Fruit fly (Drosophila melanogaster) whole organism: Measurements from ENCODE around the gene Rai1.

Source experiments
- CG8478 ChIP-seq: fragments of >200 bp; optimal IDR thresholded peaks from 2 replicates; lab custom pipeline; 2018; ENCODE audit warnings: inconsistent platforms
- Dll ChIP-seq: fragments of >200 bp; optimal IDR thresholded peaks from 2 replicates; lab custom pipeline; 2017
- pan ChIP-seq: fragments of >200 bp; optimal IDR thresholded peaks from 2 replicates; lab custom pipeline; 2017
- psq ChIP-seq: fragments of >200 bp; optimal IDR thresholded peaks from 2 replicates; lab custom pipeline; 2017

- no peak for TF ChIP-seq Dll (lab: Kevin White, UChicago)
- no peak for TF ChIP-seq psq (lab: Kevin White, UChicago)
- no peak for TF ChIP-seq pan (lab: Kevin White, UChicago)
- TF ChIP-seq CG8478 (lab: Kevin White, UChicago), result no peak
Measured at dm6 chrX:16829439-16830028, 26.4 kb upstream of the Rai1 start.
